Worm (Caenorhabditis elegans) whole organism, L4/young adult: Measurements from ENCODE around the gene Y38E10A.17.

ENCODE experiments used
- W03F9.2 ChIP-seq: fragments of 150-350 bp; optimal IDR thresholded peaks from 2 replicates; lab custom pipeline; 2014; ENCODE audit warnings: missing biosample characterization, missing genetic modification characterization
- dao-5 ChIP-seq: sonication (generic microtip); optimal IDR thresholded peaks from 2 replicates; lab custom pipeline; 2016; ENCODE audit warnings: missing genotype, missing genetic modification characterization, moderate library complexity, missing compliant biosample characterization
- him-1 ChIP-seq: sonication (generic microtip); optimal IDR thresholded peaks from 2 replicates; lab custom pipeline; 2016; ENCODE audit warnings: missing genotype, missing genetic modification reagents, missing genetic modification characterization, missing compliant biosample characterization

Y38E10A.17 gene

DNA sequence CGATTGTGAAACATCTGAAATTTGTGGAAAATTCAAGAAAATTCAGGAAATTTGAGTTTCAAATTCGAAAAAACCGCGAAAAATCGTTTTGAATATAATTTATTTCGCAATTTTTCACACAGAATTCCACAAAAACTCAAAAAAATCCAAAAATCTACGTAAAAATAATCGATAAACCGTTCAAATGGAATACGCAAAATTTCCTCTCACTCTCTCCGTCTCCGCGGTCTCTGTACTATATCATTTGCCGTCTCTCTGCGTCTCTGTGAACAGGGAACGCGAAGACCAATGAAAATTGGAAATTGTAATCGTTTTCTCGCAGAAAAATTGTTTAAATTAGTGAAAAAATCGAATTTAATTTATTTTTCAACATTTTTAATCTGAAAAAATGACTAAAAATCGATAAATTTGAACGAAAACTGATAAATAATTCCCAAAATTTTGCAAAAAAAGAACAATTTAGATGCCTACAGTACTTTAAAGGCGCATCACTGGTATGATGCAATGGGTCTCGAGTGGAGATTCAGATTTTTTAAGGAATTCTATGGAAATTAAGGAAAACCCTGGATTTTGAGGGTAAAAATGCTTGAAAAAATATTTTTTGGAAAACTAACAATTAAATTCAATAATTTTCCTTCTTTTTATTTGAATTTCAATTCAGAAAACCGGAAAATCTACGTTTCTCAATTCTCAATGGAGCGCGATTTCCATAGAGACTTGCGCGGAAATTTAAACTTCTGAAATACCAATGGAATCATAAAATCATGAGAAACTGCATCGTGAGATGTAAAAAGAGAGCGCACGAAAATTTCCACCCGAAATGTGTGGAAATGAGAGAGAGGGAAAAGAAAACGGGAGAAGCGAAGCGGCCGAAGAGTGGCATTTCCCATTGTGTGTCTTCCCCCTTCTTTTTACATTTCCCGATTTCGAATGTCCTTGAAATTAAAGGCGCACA, 30.7 kb downstream of the Y38E10A.17 start, which contains the start of the genes ceh-100 and lips-15:
Gene ceh-100 (minus strand): TSS at position 14 of the 955 bp plus-strand sequence.
Gene lips-15 (plus strand): TSS at position 720 of the 955 bp plus-strand sequence.
- TF ChIP-seq W03F9.2 (tag; lab: Kevin White, UChicago) (no peak), him-1 (no peak), dao-5 (tag; lab: Kevin White, UChicago) (no peak)
